Fruit fly (Drosophila melanogaster): ENCODE data around the gene SsRbeta.

dm6 chr3L:16168503-16169189 lies 39.2 kb downstream of the SsRbeta start:
- no peak for TF ChIP-seq pan (optimal IDR thresholded peaks at IDR 0.05)
- no peak for TF ChIP-seq psq (optimal IDR thresholded peaks at IDR 0.05)
- TF ChIP-seq CG8478 (optimal IDR thresholded peaks at IDR 0.05), result no peak
- TF ChIP-seq usp (GFP tag; optimal IDR thresholded peaks at IDR 0.05), result no peak
- no peak for TF ChIP-seq EcR (GFP tag; optimal IDR thresholded peaks at IDR 0.05)
- TF ChIP-seq Dll (optimal IDR thresholded peaks at IDR 0.05), result no peak

Measured in whole organism.